Worm (Caenorhabditis elegans) whole organism, mixed stage, embryonic: ENCODE results near the gene sri-46.

Source experiments
- snpc-4 ChIP-seq: fragments of 150-350 bp; optimal IDR thresholded peaks from 2 replicates; lab custom pipeline; 2014; ENCODE audit warnings: missing biosample characterization, missing genetic modification characterization
- unc-62 ChIP-seq: fragments of 150-350 bp; optimal IDR thresholded peaks from 2 replicates; lab custom pipeline; 2014; ENCODE audit warnings: missing biosample characterization, missing genetic modification reagents, missing genetic modification characterization

DNA sequence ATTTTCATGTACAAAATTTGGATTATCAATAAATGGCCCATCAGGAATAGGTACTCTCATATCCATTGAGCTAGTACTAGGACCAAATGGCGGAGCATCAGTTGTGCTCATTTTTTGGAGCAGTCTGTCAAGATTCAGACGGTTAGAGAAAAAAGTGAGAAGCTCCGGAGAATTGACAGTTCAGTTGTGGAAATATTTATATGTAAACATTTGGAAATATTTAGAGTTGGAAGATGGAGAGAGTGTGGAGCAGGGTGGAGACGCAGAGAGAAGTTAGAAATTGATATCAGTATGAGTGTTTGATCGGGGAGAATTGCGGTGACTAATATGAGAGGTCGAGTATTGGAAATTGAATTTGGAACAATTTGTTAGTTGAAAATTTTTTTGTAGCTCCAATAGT lies 49.8 kb downstream of the sri-46 start:
- TF ChIP-seq snpc-4 (tag; lab: Kevin White, UChicago) (no peak), unc-62 (GFP tag; lab: Kevin White, UChicago) (no peak)
